Worm (Caenorhabditis elegans): ENCODE data around the gene kel-1.
A peak's percentile ranks its signal among the peaks of the same experiment; 100 is the strongest.

kel-1 gene

DNA sequence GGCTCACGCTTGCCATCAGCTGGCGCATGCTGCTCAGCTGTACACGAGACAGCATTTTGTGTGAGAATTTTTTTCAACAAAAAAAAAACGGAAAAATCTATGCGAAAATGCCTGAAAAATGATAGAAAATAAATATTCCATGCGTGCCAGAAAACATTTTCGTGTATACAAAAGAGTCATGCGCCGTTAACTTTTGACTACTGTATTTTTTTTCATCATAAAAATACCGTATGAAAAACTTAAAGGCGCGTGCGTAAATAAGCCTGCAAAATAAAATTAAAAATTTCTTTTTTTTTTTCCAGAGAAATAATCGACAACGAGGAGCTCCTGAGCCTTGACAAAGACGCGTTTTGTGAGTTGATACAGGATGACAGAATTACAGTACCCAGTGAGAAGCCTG lies 1.2 kb downstream of the kel-1 start:
- TF ChIP-seq unc-62 (GFP tag; optimal IDR thresholded peaks at IDR 0.05) (no peak), dpl-1 (GFP tag; optimal IDR thresholded peaks at IDR 0.05) (no peak), ceh-82 (tag; optimal IDR thresholded peaks at IDR 0.05) (no peak), efl-1 (optimal IDR thresholded peaks at IDR 0.05) (no peak), efl-1 (GFP tag; optimal IDR thresholded peaks at IDR 0.05 in 1 of 2) (no peak), hlh-17 (GFP tag; optimal IDR thresholded peaks at IDR 0.05; ENCODE audit: borderline replicate concordance) (no peak), mef-2 (tag; optimal IDR thresholded peaks at IDR 0.05) (no peak), rnt-1 (tag; optimal IDR thresholded peaks at IDR 0.05) (no peak), nhr-84 (tag; optimal IDR thresholded peaks at IDR 0.05) (no peak), fkh-4 (tag; optimal IDR thresholded peaks at IDR 0.05; ENCODE audit: borderline replicate concordance) (no peak), lin-13 (GFP tag; optimal IDR thresholded peaks at IDR 0.05) (no peak), lin-39 (tag; optimal IDR thresholded peaks at IDR 0.05) (no peak), pag-3 (tag; optimal IDR thresholded peaks at IDR 0.05; ENCODE audit: borderline replicate concordance, insufficient read depth) (no peak), nhr-28 (tag; optimal IDR thresholded peaks at IDR 0.05) (no peak), fos-1 (tag; optimal IDR thresholded peaks at IDR 0.05) (no peak), swsn-7 (tag; optimal IDR thresholded peaks at IDR 0.05) (no peak), vab-15 (tag; optimal IDR thresholded peaks at IDR 0.05) (no peak), xbp-1 (tag; optimal IDR thresholded peaks at IDR 0.05) (no peak), ama-1 (optimal IDR thresholded peaks at IDR 0.05) (no peak)

DNA sequence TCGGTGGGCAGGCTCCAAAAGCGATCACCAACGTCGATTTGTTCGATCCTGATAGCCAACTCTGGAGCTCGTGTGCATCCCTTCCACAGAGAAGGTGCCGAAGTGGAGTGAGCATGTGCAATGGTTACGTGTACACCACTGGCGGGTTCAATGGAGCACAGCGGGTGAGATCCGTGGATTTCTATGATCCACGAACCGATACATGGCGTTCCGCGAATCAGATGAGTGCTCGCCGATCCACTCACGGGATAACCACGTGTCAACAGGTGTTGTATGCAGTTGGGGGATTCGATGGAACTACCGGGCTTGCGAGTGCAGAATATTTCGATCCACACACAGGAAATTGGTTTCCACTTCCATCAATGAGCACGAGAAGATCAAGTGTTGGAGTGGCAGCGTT lies 2.1 kb downstream of the kel-1 start:
- TF ChIP-seq alr-1 (tag; optimal IDR thresholded peaks at IDR 0.05; ENCODE audit: borderline replicate concordance) = no peak
- TF ChIP-seq ceh-8 (GFP tag; optimal IDR thresholded peaks at IDR 0.05) = no peak
- no peak for TF ChIP-seq ztf-4 (tag; optimal IDR thresholded peaks at IDR 0.05)
- TF ChIP-seq nhr-90 (tag; optimal IDR thresholded peaks at IDR 0.05; ENCODE audit: poor library complexity) = no peak
- no peak for TF ChIP-seq sup-37 (GFP tag; optimal IDR thresholded peaks at IDR 0.05)

DNA sequence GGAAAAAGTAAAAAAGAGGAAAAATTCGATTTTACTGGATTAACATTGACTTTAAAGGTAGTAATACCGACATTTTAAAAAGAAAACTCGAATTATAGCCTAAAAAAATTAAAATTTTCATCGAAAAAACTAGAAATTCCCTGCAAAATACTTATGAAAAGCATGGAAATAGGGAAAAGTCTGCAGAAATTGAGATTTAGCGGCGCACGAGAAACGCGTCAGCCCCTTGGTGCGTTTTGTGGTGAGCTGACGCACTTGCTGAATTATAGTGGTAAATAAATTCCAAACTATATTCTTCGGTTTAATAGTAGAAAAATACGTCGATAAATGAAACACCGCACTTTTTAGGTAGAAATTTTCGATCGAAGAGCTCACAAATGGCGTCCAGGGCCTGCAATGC lies 5.7 kb downstream of the kel-1 start:
- TF ChIP-seq hlh-4 (tag; optimal IDR thresholded peaks at IDR 0.05) (no peak), nhr-76 (tag; optimal IDR thresholded peaks at IDR 0.05) (no peak), efl-1 (optimal IDR thresholded peaks at IDR 0.05) (peak; percentile 27 to 57), efl-1 (GFP tag; optimal IDR thresholded peaks at IDR 0.05 in 1 of 2) (peak; percentile 46 to 94), xbp-1 (tag; optimal IDR thresholded peaks at IDR 0.05) (peak; percentile 4), fkh-8 (tag; optimal IDR thresholded peaks at IDR 0.05) (peak; percentile 56), snu-23 (GFP tag; optimal IDR thresholded peaks at IDR 0.05) (peak; percentile 53), pag-3 (tag; optimal IDR thresholded peaks at IDR 0.05; ENCODE audit: borderline replicate concordance, insufficient read depth) (no peak), nhr-90 (tag; optimal IDR thresholded peaks at IDR 0.05; ENCODE audit: poor library complexity) (no peak), vab-15 (tag; optimal IDR thresholded peaks at IDR 0.05) (no peak), nhr-85 (tag) (no peak), nhr-77 (tag; optimal IDR thresholded peaks at IDR 0.05) (no peak), ceh-82 (tag; optimal IDR thresholded peaks at IDR 0.05) (peak in 1 of 3 experiments; percentile 35), pax-3 (tag; optimal IDR thresholded peaks at IDR 0.05) (no peak), dpl-1 (GFP tag; optimal IDR thresholded peaks at IDR 0.05) (peak; percentile 31 to 69 (median 62)), elt-2 (tag; optimal IDR thresholded peaks at IDR 0.05) (no peak), mdl-1 (tag; optimal IDR thresholded peaks at IDR 0.05) (no peak), rnt-1 (tag; optimal IDR thresholded peaks at IDR 0.05) (peak; percentile 51), lsy-2 (tag; optimal IDR thresholded peaks at IDR 0.05) (peak; percentile 40 to 67), ceh-90 (tag; optimal IDR thresholded peaks at IDR 0.05) (no peak), mep-1 (tag; optimal IDR thresholded peaks at IDR 0.05) (peak; percentile 32), zip-4 (GFP tag; optimal IDR thresholded peaks at IDR 0.05) (no peak), grh-1 (GFP tag; IDR thresholded peaks at IDR 0.05) (no peak), lin-13 (GFP tag; optimal IDR thresholded peaks at IDR 0.05) (peak; percentile 27), ama-1 (optimal IDR thresholded peaks at IDR 0.05) (no peak), zag-1 (tag; optimal IDR thresholded peaks at IDR 0.05) (no peak), nhr-28 (tag; optimal IDR thresholded peaks at IDR 0.05) (no peak), lir-3 (tag; optimal IDR thresholded peaks at IDR 0.05; ENCODE audit: poor library complexity) (no peak), C34B4.2 (tag; optimal IDR thresholded peaks at IDR 0.05) (no peak), mab-9 (GFP tag; IDR thresholded peaks at IDR 0.05) (no peak), nhr-11 (tag; optimal IDR thresholded peaks at IDR 0.05) (no peak), egl-27 (tag; optimal IDR thresholded peaks at IDR 0.05) (no peak), pqm-1 (tag; optimal IDR thresholded peaks at IDR 0.05) (no peak), tbx-2 (tag; optimal IDR thresholded peaks at IDR 0.05) (no peak), lin-15B (tag; optimal IDR thresholded peaks at IDR 0.05) (no peak), unc-30 (tag; optimal IDR thresholded peaks at IDR 0.05) (no peak), nhr-237 (tag; optimal IDR thresholded peaks at IDR 0.05) (no peak)
